Worm (Caenorhabditis elegans) whole organism, midembryonic: ENCODE results near the gene C17B7.10.

Source experiments
- T22C8.4 ChIP-seq: fragments of 200-800 bp; sonication (Bioruptor generic); IDR thresholded peaks from 2 replicates; pipeline ENCODE4 v1.3.6; 2022; ENCODE audit warnings: missing genetic modification characterization, missing compliant biosample characterization
- cog-1 ChIP-seq: sonication (generic microtip); optimal IDR thresholded peaks from 2 replicates; lab custom pipeline; 2016; ENCODE audit warnings: missing genetic modification characterization, missing compliant biosample characterization
- flt-1 ChIP-seq: fragments of 200-800 bp; sonication (Bioruptor generic); IDR thresholded peaks from 2 replicates; pipeline ENCODE4 v1.3.6; 2022; ENCODE audit warnings: missing genetic modification characterization, missing compliant biosample characterization
- klf-2 ChIP-seq: fragments of 200-800 bp; sonication (Bioruptor generic); conservative IDR thresholded peaks from 2 replicates; pipeline ENCODE4 v1.3.6; 2022; ENCODE audit warnings: missing genetic modification reagents, missing genetic modification characterization, missing compliant biosample characterization
- med-1 ChIP-seq: sonication (generic microtip); optimal IDR thresholded peaks from 2 replicates; lab custom pipeline; 2017; ENCODE audit warnings: missing genetic modification characterization, mild to moderate bottlenecking, missing compliant biosample characterization, antibody characterized with exemption, missing genetic modification reagents; ENCODE audit not compliant: insufficient read depth
- ref-1 ChIP-seq: fragments of 200-800 bp; sonication (Bioruptor generic); conservative IDR thresholded peaks from 2 replicates; pipeline ENCODE4 v1.3.6; 2022; ENCODE audit warnings: missing genetic modification reagents, missing genetic modification characterization, missing compliant biosample characterization
- tab-1 ChIP-seq: fragments of 200-800 bp; sonication (Bioruptor generic); IDR thresholded peaks from 2 replicates; pipeline ENCODE4 v1.3.6; 2022; ENCODE audit warnings: missing genetic modification characterization, missing compliant biosample characterization
- ztf-23 ChIP-seq: fragments of 200-800 bp; sonication (Bioruptor generic); IDR thresholded peaks from 2 replicates; pipeline ENCODE4 v1.3.6; 2022; ENCODE audit warnings: missing genetic modification reagents, missing genetic modification characterization, missing compliant biosample characterization
- ztf-29 ChIP-seq: fragments of 200-800 bp; sonication (Bioruptor generic); IDR thresholded peaks from 2 replicates; pipeline ENCODE4 v1.3.6; 2022; ENCODE audit warnings: missing genetic modification reagents, missing genetic modification characterization, missing compliant biosample characterization

C17B7.10 gene

DNA sequence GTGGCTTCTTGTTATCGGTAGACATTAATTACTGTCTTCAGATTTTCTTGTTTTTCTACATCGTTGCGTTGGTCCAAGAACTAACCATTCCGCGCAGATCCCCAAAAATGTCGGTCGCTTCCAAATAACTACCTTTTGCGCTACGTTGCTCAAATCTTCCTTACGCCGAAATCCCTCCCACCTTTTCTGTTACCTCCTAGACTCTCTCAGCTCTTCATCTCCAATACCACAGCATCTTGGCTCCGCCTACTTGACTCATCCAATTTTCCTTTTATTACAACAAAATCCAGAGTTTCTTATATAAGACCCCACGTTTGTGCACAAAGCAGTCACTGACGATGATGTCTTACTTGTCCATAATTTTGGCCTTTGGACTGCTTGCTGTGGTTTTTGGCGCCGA, 11.1 kb upstream of the C17B7.10 start, which contains the start of gene C17B7.12:
Gene C17B7.12, plus strand, starts transcription at position 301 of the 400 bp plus-strand sequence.
- TF ChIP-seq ztf-29 (GFP tag; lab: Robert Waterston, UW) = no peak

DNA sequence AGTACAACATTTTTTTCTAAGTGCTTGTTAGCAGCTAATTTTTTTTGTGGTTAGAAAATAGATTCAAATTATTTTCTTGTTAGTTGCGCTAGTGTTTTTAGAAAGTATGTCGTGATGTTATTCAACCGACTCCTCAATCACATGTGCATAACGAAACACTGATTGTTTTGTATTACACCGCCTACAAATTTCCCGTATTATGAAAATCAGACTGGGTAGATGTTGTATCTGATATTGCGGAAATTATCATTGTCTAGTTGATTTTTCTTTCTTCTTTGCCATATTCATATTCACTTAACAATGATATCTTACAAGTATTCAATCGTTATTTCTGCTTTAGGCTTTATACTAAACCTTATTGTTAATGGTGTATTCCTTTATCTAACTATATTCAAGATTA, 9.5 kb upstream of the C17B7.10 start, which contains the start of gene str-63:
Gene str-63, plus strand, starts transcription at position 301 of the 400 bp plus-strand sequence.
- TF ChIP-seq klf-2 = no peak
- TF ChIP-seq tab-1 (GFP tag; lab: Robert Waterston, UW) = no peak
- no peak for TF ChIP-seq ztf-29 (GFP tag; lab: Robert Waterston, UW)
- no peak for TF ChIP-seq med-1
- no peak for TF ChIP-seq flt-1 (GFP tag; lab: Robert Waterston, UW)
- no peak for TF ChIP-seq ref-1 (GFP tag; lab: Robert Waterston, UW)
- no peak for TF ChIP-seq T22C8.4
- no peak for TF ChIP-seq ztf-23 (GFP tag; lab: Robert Waterston, UW)
- no peak for TF ChIP-seq cog-1 (tag; lab: Kevin White, UChicago)

DNA sequence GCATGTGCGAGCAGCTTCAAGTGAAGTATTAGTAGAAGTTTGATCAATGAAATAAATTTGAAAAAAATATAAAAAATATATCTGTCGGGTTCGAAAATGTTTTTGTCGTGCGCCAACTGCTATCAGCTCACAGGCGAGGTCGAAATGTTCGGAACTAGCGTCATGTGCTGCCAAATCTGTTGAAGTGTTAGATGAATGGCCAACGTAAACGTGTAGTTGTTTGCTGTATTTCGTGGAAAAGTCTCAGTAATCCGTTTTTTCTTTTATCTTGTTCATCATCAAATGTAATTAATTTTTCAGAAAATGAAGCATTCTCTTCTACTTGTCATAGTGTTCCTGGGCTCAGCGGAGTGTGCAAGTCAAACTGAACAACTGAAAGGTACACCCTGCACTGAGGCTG, 8.1 kb upstream of the C17B7.10 start, which contains the start of gene C17B7.15:
Gene C17B7.15, plus strand, starts transcription at position 301 of the 400 bp plus-strand sequence.
- no peak for TF ChIP-seq klf-2
- no peak for TF ChIP-seq ref-1 (GFP tag; lab: Robert Waterston, UW)
- TF ChIP-seq ztf-23 (GFP tag; lab: Robert Waterston, UW) = no peak
- no peak for TF ChIP-seq med-1
- no peak for TF ChIP-seq tab-1 (GFP tag; lab: Robert Waterston, UW)
- no peak for TF ChIP-seq T22C8.4
- TF ChIP-seq cog-1 (tag; lab: Kevin White, UChicago) = no peak
- TF ChIP-seq flt-1 (GFP tag; lab: Robert Waterston, UW) = no peak
- TF ChIP-seq ztf-29 (GFP tag; lab: Robert Waterston, UW) = no peak

DNA sequence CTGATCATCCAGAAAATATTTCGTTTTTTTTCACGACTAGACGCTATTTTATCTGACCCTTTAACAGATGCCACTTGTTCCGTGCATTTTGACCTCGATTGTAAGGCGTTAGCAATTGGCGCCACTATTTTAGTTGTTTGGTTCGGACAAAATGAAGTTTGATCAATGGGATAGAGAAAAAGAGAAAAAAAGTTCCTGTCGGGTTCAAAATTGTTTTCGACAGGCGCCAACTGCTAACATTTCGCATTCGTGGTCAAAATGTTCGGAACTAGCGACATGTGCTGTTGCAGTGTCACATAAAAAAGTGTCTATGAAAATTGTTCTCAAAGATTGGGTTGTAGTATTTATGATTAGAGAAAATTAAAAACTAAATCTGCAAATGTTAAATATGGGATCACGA, 5.7 kb upstream of the C17B7.10 start:
- TF ChIP-seq ztf-23 (GFP tag; lab: Robert Waterston, UW) (no peak), ztf-29 (GFP tag; lab: Robert Waterston, UW) (no peak), klf-2 (no peak), tab-1 (GFP tag; lab: Robert Waterston, UW) (no peak), ref-1 (GFP tag; lab: Robert Waterston, UW) (no peak), med-1 (no peak), cog-1 (tag; lab: Kevin White, UChicago) (no peak), flt-1 (GFP tag; lab: Robert Waterston, UW) (no peak), T22C8.4 (no peak)

DNA sequence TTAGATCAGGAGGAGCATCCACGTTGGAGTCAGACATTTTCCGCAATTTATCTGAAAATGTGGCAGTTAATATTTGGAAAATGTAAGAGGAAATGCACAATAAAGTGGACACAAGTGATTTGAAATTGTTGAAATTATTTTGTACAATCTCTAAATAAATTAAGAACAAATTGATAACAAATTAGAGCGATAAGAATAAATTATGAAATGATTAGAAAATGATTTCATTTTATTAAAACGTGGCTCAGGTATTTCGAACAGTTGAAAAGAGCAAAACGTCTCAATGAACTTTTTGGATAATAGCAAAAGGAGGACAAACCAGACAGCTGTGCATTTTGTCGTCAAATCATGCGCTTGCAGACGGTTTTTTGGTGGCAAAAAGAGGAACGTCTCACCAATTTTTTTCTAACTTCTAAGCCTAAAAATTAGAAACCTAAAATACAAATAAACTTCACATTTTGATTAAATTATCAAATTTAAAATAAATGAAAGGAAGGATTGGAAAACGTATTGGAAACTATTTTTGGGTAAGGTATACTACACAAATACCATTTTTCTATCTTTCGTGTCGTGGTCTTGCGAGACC, 4.7 kb upstream of the C17B7.10 start, which contains the start of gene fbxa-65:
Gene fbxa-65, minus strand, starts transcription at position 51 of the 586 bp plus-strand sequence.
- no peak for TF ChIP-seq flt-1 (GFP tag; lab: Robert Waterston, UW)
- TF ChIP-seq med-1 = no peak
- no peak for TF ChIP-seq klf-2
- no peak for TF ChIP-seq T22C8.4
- TF ChIP-seq ref-1 (GFP tag; lab: Robert Waterston, UW) = no peak
- no peak for TF ChIP-seq ztf-23 (GFP tag; lab: Robert Waterston, UW)
- no peak for TF ChIP-seq cog-1 (tag; lab: Kevin White, UChicago)
- TF ChIP-seq tab-1 (GFP tag; lab: Robert Waterston, UW) = no peak

DNA sequence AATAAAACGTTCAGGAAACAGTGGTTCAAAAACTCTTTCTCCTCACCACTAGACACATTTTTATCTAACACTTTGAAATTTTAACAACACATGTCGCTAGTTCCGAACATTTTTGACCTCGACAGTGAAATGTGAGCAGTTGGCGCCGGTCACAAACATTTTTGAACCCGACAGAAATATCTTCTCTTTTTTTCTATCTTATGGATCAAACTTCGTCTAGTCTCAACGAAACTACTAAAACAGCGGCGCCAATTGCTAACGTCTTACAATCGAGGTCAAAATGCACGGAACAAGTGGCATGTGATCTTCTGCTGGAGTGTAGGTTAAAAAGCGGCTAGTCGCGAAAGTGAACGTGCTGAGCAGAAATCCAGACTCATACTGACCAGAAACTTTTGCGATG, 2.2 kb upstream of the C17B7.10 start:
- TF ChIP-seq flt-1 (GFP tag; lab: Robert Waterston, UW) (no peak), ztf-29 (GFP tag; lab: Robert Waterston, UW) (no peak), med-1 (no peak), ref-1 (GFP tag; lab: Robert Waterston, UW) (no peak), tab-1 (GFP tag; lab: Robert Waterston, UW) (no peak), ztf-23 (GFP tag; lab: Robert Waterston, UW) (no peak), T22C8.4 (no peak), cog-1 (tag; lab: Kevin White, UChicago) (no peak), klf-2 (no peak)

DNA sequence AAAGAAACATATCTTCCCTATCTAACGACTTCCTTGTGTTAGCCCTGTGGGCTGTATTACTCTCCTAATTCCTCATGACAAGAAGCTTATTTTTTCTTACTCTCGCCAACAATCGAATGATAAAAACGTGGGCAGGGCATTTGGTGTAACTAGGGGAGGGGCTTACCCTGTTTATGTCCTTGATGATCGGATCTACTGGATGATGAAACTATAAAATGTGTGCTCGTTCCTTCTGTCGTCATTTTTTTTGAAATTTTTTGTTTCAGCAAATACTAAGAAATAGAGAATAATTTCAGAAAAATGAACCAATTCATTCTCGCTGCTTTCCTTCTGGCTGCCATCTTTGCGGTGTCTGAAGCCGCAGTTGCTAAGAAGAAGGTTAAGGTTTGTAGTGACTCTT, 698 bp upstream of the C17B7.10 start, which contains the start of gene C17B7.3:
Gene C17B7.3, plus strand, starts transcription at position 301 of the 400 bp plus-strand sequence.
- no peak for TF ChIP-seq cog-1 (tag; lab: Kevin White, UChicago)
- no peak for TF ChIP-seq ztf-23 (GFP tag; lab: Robert Waterston, UW)
- no peak for TF ChIP-seq ref-1 (GFP tag; lab: Robert Waterston, UW)
- no peak for TF ChIP-seq med-1
- no peak for TF ChIP-seq tab-1 (GFP tag; lab: Robert Waterston, UW)
- TF ChIP-seq flt-1 (GFP tag; lab: Robert Waterston, UW) = no peak
- TF ChIP-seq klf-2 = no peak
- no peak for TF ChIP-seq ztf-29 (GFP tag; lab: Robert Waterston, UW)
- TF ChIP-seq T22C8.4 = no peak

DNA sequence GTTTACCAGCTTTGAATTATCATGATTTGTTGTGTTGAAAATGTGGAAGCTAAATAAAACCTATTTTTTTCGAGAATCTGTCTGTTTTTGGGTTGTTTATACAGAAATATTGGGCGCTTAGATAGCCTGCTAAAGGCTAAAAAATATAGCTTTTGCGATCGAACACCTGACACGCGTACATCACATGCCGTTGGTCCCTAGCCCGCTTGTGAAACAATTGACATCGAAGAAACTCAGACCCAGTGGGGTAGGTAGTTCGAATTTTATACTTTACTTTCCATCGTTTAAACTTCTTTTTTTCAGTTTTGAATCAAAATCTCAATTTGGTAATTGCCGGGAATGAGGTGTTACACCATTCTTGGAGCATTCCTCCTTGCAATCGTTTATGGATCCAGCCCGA, 2.8 kb downstream of the C17B7.10 start, which contains the start of gene C17B7.4:
Gene C17B7.4, plus strand, starts transcription at position 301 of the 400 bp plus-strand sequence.
- TF ChIP-seq flt-1 (GFP tag; lab: Robert Waterston, UW) (no peak), tab-1 (GFP tag; lab: Robert Waterston, UW) (no peak), ref-1 (GFP tag; lab: Robert Waterston, UW) (no peak), ztf-23 (GFP tag; lab: Robert Waterston, UW) (no peak), cog-1 (tag; lab: Kevin White, UChicago) (no peak), ztf-29 (GFP tag; lab: Robert Waterston, UW) (no peak), med-1 (no peak), klf-2 (no peak), T22C8.4 (no peak)

DNA sequence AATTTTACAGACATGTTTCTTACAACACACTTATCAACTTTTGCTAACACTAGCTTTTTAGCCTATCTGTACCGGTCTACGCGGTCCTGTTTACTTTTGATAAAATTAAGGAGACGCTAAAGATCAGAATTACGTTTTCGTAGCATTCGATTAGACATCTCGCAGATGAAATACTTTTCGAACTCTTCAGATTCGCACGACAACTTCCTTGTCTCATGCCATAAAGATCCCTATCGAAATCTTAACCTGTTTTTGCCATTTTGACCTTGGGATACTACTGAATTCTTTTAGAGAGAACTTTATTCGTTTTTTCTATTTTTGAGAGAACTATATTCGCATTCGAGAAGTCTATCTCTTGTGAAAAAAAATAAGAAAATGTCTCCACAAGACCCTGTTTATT, 8.5 kb downstream of the C17B7.10 start, which contains the start of gene C17B7.5:
Gene C17B7.5, plus strand, starts transcription at position 301 of the 400 bp plus-strand sequence.
- TF ChIP-seq T22C8.4 (no peak), tab-1 (GFP tag; lab: Robert Waterston, UW) (no peak), klf-2 (no peak), flt-1 (GFP tag; lab: Robert Waterston, UW) (no peak), ztf-23 (GFP tag; lab: Robert Waterston, UW) (no peak), ref-1 (GFP tag; lab: Robert Waterston, UW) (no peak), med-1 (no peak), cog-1 (tag; lab: Kevin White, UChicago) (no peak), ztf-29 (GFP tag; lab: Robert Waterston, UW) (no peak)
